Worm (Caenorhabditis elegans): ENCODE measurements around the gene M151.10.

Gene M151.10

DNA sequence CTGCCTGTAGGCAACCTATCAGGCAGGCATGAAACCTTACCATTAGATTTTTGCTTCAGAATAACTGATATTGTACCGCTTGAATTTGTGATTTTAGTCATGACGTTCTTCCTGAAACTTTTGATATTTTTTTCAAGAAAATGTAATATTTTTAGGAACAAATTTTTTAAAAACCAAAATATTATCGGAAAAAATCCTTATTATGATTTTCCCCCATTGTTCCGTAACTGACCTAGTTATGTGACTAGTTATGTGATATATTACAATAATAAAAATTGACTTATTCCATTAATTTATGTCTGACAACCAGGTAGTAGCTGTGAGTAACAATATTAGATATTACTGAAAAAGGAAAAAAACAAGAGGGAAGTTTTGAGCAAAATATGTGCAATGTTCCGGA lies 30.9 kb upstream of the M151.10 start, which contains the start of gene srx-98:
TSS of gene srx-98 (minus strand) at position 101 of the 400 bp plus-strand sequence.
- TF ChIP-seq pha-4 (tag; optimal IDR thresholded peaks at IDR 0.05) = no peak
- TF ChIP-seq lin-39 (tag; optimal IDR thresholded peaks at IDR 0.05) = no peak
- no peak for TF ChIP-seq fos-1 (tag; optimal IDR thresholded peaks at IDR 0.05)
- TF ChIP-seq daf-12 (tag; optimal IDR thresholded peaks at IDR 0.05) = no peak
- TF ChIP-seq elt-2 (tag; optimal IDR thresholded peaks at IDR 0.05) = no peak
- TF ChIP-seq mdl-1 (tag; optimal IDR thresholded peaks at IDR 0.05) = no peak
- TF ChIP-seq pqm-1 (tag; optimal IDR thresholded peaks at IDR 0.05) = no peak

ce11 chrII:3669315-3669714 lies 29.2 kb upstream of the M151.10 start, which contains the start of gene srx-97:
Gene srx-97, minus strand, starts transcription at chrII:3669415.
- TF ChIP-seq pqm-1 (tag; optimal IDR thresholded peaks at IDR 0.05) (no peak), fkh-10 (GFP tag; optimal IDR thresholded peaks at IDR 0.05) (no peak), elt-3 (tag; optimal IDR thresholded peaks at IDR 0.05) (no peak), lin-39 (tag; optimal IDR thresholded peaks at IDR 0.05) (no peak), unc-62 (GFP tag; optimal IDR thresholded peaks at IDR 0.05) (no peak), ama-1 (optimal IDR thresholded peaks at IDR 0.05) (no peak), ztf-11 (tag; optimal IDR thresholded peaks at IDR 0.05) (no peak), hmg-11 (tag; optimal IDR thresholded peaks at IDR 0.05) (no peak), mml-1 (tag; optimal IDR thresholded peaks at IDR 0.05) (no peak)

- TF ChIP-seq skn-1 (tag; optimal IDR thresholded peaks at IDR 0.05) (no peak), nfya-1 (tag; optimal IDR thresholded peaks at IDR 0.05; ENCODE audit: insufficient read depth) (peak; percentile 55)
Measured at ce11 chrII:3665181-3665580, 25.1 kb upstream of the M151.10 start.

ce11 chrII:3664470-3664869 lies 24.4 kb upstream of the M151.10 start, which contains the start of gene F19B10.3:
Gene F19B10.3, plus strand, starts transcription at chrII:3664770.
- no peak for TF ChIP-seq nhr-12 (tag; optimal IDR thresholded peaks at IDR 0.05)
- no peak for TF ChIP-seq daf-12 (tag; optimal IDR thresholded peaks at IDR 0.05)
- no peak for TF ChIP-seq R02D3.7 (tag; optimal IDR thresholded peaks at IDR 0.05)
- no peak for TF ChIP-seq hmg-11 (tag; optimal IDR thresholded peaks at IDR 0.05)
- no peak for TF ChIP-seq ceh-82 (tag; optimal IDR thresholded peaks at IDR 0.05)
- TF ChIP-seq ceh-16 (tag; optimal IDR thresholded peaks at IDR 0.05) = no peak
- TF ChIP-seq nhr-11 (tag; optimal IDR thresholded peaks at IDR 0.05) = no peak
- TF ChIP-seq nhr-76 (tag; optimal IDR thresholded peaks at IDR 0.05) = no peak
- TF ChIP-seq tbx-2 (tag; optimal IDR thresholded peaks at IDR 0.05) = no peak
- no peak for TF ChIP-seq fkh-10 (GFP tag; optimal IDR thresholded peaks at IDR 0.05)
- TF ChIP-seq mml-1 (tag; optimal IDR thresholded peaks at IDR 0.05) = no peak
- no peak for TF ChIP-seq pqm-1 (tag; optimal IDR thresholded peaks at IDR 0.05)
- no peak for TF ChIP-seq nhr-28 (tag; optimal IDR thresholded peaks at IDR 0.05)
- TF ChIP-seq nhr-43 (tag; optimal IDR thresholded peaks at IDR 0.05; ENCODE audit: poor library complexity, severe bottlenecking) = no peak
- TF ChIP-seq lin-15B (tag; optimal IDR thresholded peaks at IDR 0.05) = no peak
- no peak for TF ChIP-seq fkh-2 (tag; optimal IDR thresholded peaks at IDR 0.05)
- TF ChIP-seq ama-1 (optimal IDR thresholded peaks at IDR 0.05) = no peak

- TF ChIP-seq daf-12 (tag; optimal IDR thresholded peaks at IDR 0.05) = no peak
- no peak for TF ChIP-seq skn-1 (tag; optimal IDR thresholded peaks at IDR 0.05)
- TF ChIP-seq ceh-82 (tag; optimal IDR thresholded peaks at IDR 0.05) = no peak
- TF ChIP-seq elt-2 (tag; optimal IDR thresholded peaks at IDR 0.05) = no peak
- no peak for TF ChIP-seq fkh-10 (GFP tag; optimal IDR thresholded peaks at IDR 0.05)
- no peak for TF ChIP-seq nhr-77 (tag; optimal IDR thresholded peaks at IDR 0.05)
Measured at ce11 chrII:3663796-3664195, 23.7 kb upstream of the M151.10 start, which contains the start of gene F19B10.6. Gene F19B10.6, minus strand, starts transcription at chrII:3663896.

- TF ChIP-seq nfya-1 (tag; optimal IDR thresholded peaks at IDR 0.05; ENCODE audit: insufficient read depth) (peak; percentile 14), nhr-237 (tag; optimal IDR thresholded peaks at IDR 0.05) (no peak), ceh-28 (tag; optimal IDR thresholded peaks at IDR 0.05) (no peak), elt-2 (tag; optimal IDR thresholded peaks at IDR 0.05) (peak; percentile 70), elt-3 (tag; optimal IDR thresholded peaks at IDR 0.05) (peak in 1 of 3 experiments; percentile 41), pqm-1 (tag; optimal IDR thresholded peaks at IDR 0.05) (peak; percentile 56)
Measured at ce11 chrII:3661932-3662331, 21.8 kb upstream of the M151.10 start, which contains the start of gene F19B10.13. Gene F19B10.13, plus strand, starts transcription at chrII:3662274.

Data from whole organism, L3 larva.